Fruit fly (Drosophila melanogaster) whole organism, embryonic: ENCODE measurements around the gene Lrrk.

Experiments used
- Atf6 ChIP-seq: fragments of 200-800 bp; sonication (Bioruptor generic); IDR thresholded peaks from 2 replicates; pipeline ENCODE4 v1.3.6; 2022; ENCODE audit warnings: missing biosample characterization, missing genetic modification characterization
- B-H2 ChIP-seq: fragments of 200-800 bp; sonication (Bioruptor generic); optimal IDR thresholded peaks from 2 replicates; lab custom pipeline; 2018; ENCODE audit warnings: missing biosample characterization, mild to moderate bottlenecking, missing genetic modification characterization
- CG10209 ChIP-seq: fragments of 200-800 bp; sonication (Bioruptor generic); optimal IDR thresholded peaks from 3 replicates; lab custom pipeline; 2017; ENCODE audit warnings: missing biosample characterization, mild to moderate bottlenecking, missing genetic modification characterization, missing genetic modification reagents
- CG10267 ChIP-seq: fragments of 200-800 bp; sonication (Bioruptor generic); optimal IDR thresholded peaks from 2 replicates; lab custom pipeline; 2018; ENCODE audit warnings: missing biosample characterization, mild to moderate bottlenecking, missing genetic modification characterization, moderate library complexity
- CG10543 ChIP-seq: fragments of 200-800 bp; sonication (Bioruptor generic); optimal IDR thresholded peaks from 3 replicates; lab custom pipeline; 2017; ENCODE audit warnings: missing biosample characterization, mild to moderate bottlenecking, missing genetic modification characterization, moderate library complexity
- CG11696 ChIP-seq: fragments of 200-800 bp; sonication (Bioruptor generic); IDR thresholded peaks from 2 replicates; pipeline ENCODE4 v1.3.6; 2022; ENCODE audit warnings: missing biosample characterization, missing genetic modification characterization
- CG12155 ChIP-seq: fragments of 200-800 bp; sonication (Bioruptor generic); optimal IDR thresholded peaks from 3 replicates; lab custom pipeline; 2016; ENCODE audit warnings: missing biosample characterization, missing genetic modification characterization
- CG14441 ChIP-seq: fragments of 200-800 bp; sonication (Bioruptor generic); IDR thresholded peaks from 2 replicates; pipeline ENCODE4 v1.3.6; 2022; ENCODE audit warnings: missing biosample characterization, missing genetic modification characterization
- CG1602 ChIP-seq: fragments of 200-800 bp; sonication (Bioruptor generic); optimal IDR thresholded peaks from 3 replicates; lab custom pipeline; 2016; ENCODE audit warnings: missing biosample characterization, missing genetic modification characterization
- CG2875 ChIP-seq: fragments of 200-800 bp; sonication (Bioruptor generic); optimal IDR thresholded peaks from 2 replicates; lab custom pipeline; 2017; ENCODE audit warnings: missing biosample characterization, mild to moderate bottlenecking, missing genetic modification characterization, missing genetic modification reagents
- CG31441 ChIP-seq: fragments of 200-800 bp; sonication (Bioruptor generic); IDR thresholded peaks from 2 replicates; pipeline ENCODE4 v1.3.6; 2022; ENCODE audit warnings: missing biosample characterization, missing genetic modification characterization
- CG32767 ChIP-seq: fragments of 200-800 bp; sonication (Bioruptor generic); IDR thresholded peaks from 2 replicates; pipeline ENCODE4 v1.3.6; 2022; ENCODE audit warnings: missing biosample characterization, missing genetic modification characterization
- CG4360 ChIP-seq: fragments of 200-800 bp; sonication (Bioruptor generic); IDR thresholded peaks from 2 replicates; pipeline ENCODE4 v1.3.6; 2022; ENCODE audit warnings: missing biosample characterization, missing genetic modification characterization
- CG4404 ChIP-seq: fragments of 200-800 bp; sonication (Bioruptor generic); IDR thresholded peaks from 2 replicates; pipeline ENCODE4 v1.3.6; 2022; ENCODE audit warnings: missing biosample characterization, missing genetic modification characterization
- CG6654 ChIP-seq: fragments of 200-800 bp; sonication (Bioruptor generic); optimal IDR thresholded peaks from 2 replicates; lab custom pipeline; 2017; ENCODE audit warnings: missing biosample characterization, mild to moderate bottlenecking, missing genetic modification characterization
- CG6765 ChIP-seq: fragments of 200-800 bp; sonication (Bioruptor generic); optimal IDR thresholded peaks from 3 replicates; lab custom pipeline; 2017; ENCODE audit warnings: missing biosample characterization, mild to moderate bottlenecking, missing genetic modification characterization
- CG7928 ChIP-seq: fragments of 200-800 bp; sonication (Bioruptor generic); optimal IDR thresholded peaks from 2 replicates; lab custom pipeline; 2017; ENCODE audit warnings: missing biosample characterization, mild to moderate bottlenecking, missing genetic modification characterization
- D ChIP-seq, 2 experiments: fragments of 200-800 bp in 1 of 2; fragments of >200 bp in 1 of 2; sonication (Bioruptor generic) in 1 of 2; optimal IDR thresholded peaks; 2 replicates in 1 of 2; 3 replicates in 1 of 2; lab custom pipeline; 2017; ENCODE audit warnings: mild to moderate bottlenecking in 1 of 2, missing biosample characterization in 1 of 2, missing genetic modification characterization in 1 of 2, missing genetic modification reagents in 1 of 2
- Dip3 ChIP-seq: fragments of 200-800 bp; sonication (Bioruptor generic); optimal IDR thresholded peaks from 3 replicates; lab custom pipeline; 2016; ENCODE audit warnings: missing biosample characterization, missing genetic modification characterization
- Drgx ChIP-seq: fragments of 200-800 bp; sonication (Bioruptor generic); IDR thresholded peaks from 2 replicates; pipeline ENCODE4 v1.3.6; 2022; ENCODE audit warnings: missing biosample characterization, missing genetic modification characterization
- Fer3 ChIP-seq: fragments of 200-800 bp; sonication (Bioruptor generic); optimal IDR thresholded peaks from 2 replicates; lab custom pipeline; 2018; ENCODE audit warnings: missing biosample characterization, mild to moderate bottlenecking, missing genetic modification characterization, moderate library complexity
- Hr3 ChIP-seq: fragments of 200-800 bp; sonication (Bioruptor generic); optimal IDR thresholded peaks from 3 replicates; lab custom pipeline; 2016; ENCODE audit warnings: missing biosample characterization, missing genetic modification characterization
- Kr ChIP-seq: fragments of 200-800 bp; sonication (Bioruptor generic); optimal IDR thresholded peaks from 2 replicates; lab custom pipeline; 2017; ENCODE audit warnings: missing biosample characterization, mild to moderate bottlenecking, missing genetic modification characterization
- Mes4 ChIP-seq: fragments of 200-800 bp; sonication (Bioruptor generic); optimal IDR thresholded peaks from 2 replicates; lab custom pipeline; 2016; ENCODE audit warnings: missing biosample characterization, missing genetic modification characterization
- Myb ChIP-seq: fragments of 200-800 bp; sonication (Bioruptor generic); optimal IDR thresholded peaks from 2 replicates; lab custom pipeline; 2016; ENCODE audit warnings: missing biosample characterization, missing genetic modification characterization
- Neu2 ChIP-seq: fragments of 200-800 bp; sonication (Bioruptor generic); optimal IDR thresholded peaks from 3 replicates; lab custom pipeline; 2016; ENCODE audit warnings: missing biosample characterization, missing genetic modification characterization, borderline replicate concordance
- Nf-YB ChIP-seq: fragments of 200-800 bp; sonication (Bioruptor generic); optimal IDR thresholded peaks from 3 replicates; lab custom pipeline; 2019; ENCODE audit warnings: missing biosample characterization, mild to moderate bottlenecking, missing genetic modification characterization, moderate library complexity
- Nf-YC ChIP-seq: fragments of 200-800 bp; optimal IDR thresholded peaks from 3 replicates; lab custom pipeline; 2019; ENCODE audit warnings: missing biosample characterization, mild to moderate bottlenecking, missing genetic modification characterization, moderate library complexity
- Rfx ChIP-seq: fragments of 200-800 bp; sonication (Bioruptor generic); IDR thresholded peaks from 2 replicates; pipeline ENCODE4 v1.3.6; 2022; ENCODE audit warnings: missing biosample characterization, missing genetic modification characterization
- Xrp1 ChIP-seq: fragments of 200-800 bp; sonication (Bioruptor generic); IDR thresholded peaks from 2 replicates; pipeline ENCODE4 v1.3.6; 2022; ENCODE audit warnings: missing biosample characterization, missing genetic modification characterization
- ara ChIP-seq: fragments of 200-800 bp; sonication (Bioruptor generic); IDR thresholded peaks from 2 replicates; pipeline ENCODE4 v1.3.6; 2022; ENCODE audit warnings: missing biosample characterization, missing genetic modification characterization
- ato ChIP-seq: fragments of 200-800 bp; sonication (Bioruptor generic); IDR thresholded peaks from 2 replicates; pipeline ENCODE4 v1.3.6; 2022; ENCODE audit warnings: missing biosample characterization, missing genetic modification characterization; ENCODE audit not compliant: partially characterized antibody
- bcd ChIP-seq: fragments of 200-800 bp; sonication (Bioruptor generic); optimal IDR thresholded peaks from 2 replicates; lab custom pipeline; 2017; ENCODE audit warnings: missing biosample characterization, mild to moderate bottlenecking, missing genetic modification characterization
- cg ChIP-seq: fragments of 200-800 bp; sonication (Bioruptor generic); optimal IDR thresholded peaks from 3 replicates; lab custom pipeline; 2019; ENCODE audit warnings: missing biosample characterization, mild to moderate bottlenecking, missing genetic modification characterization, moderate library complexity
- crol ChIP-seq: fragments of 200-800 bp; sonication (Bioruptor generic); IDR thresholded peaks from 2 replicates; pipeline ENCODE4 v1.3.6; 2022; ENCODE audit warnings: missing biosample characterization, missing genetic modification characterization
- cwo ChIP-seq: fragments of 200-800 bp; sonication (Bioruptor generic); optimal IDR thresholded peaks from 3 replicates; lab custom pipeline; 2017; ENCODE audit warnings: missing biosample characterization, missing genetic modification characterization, mild to moderate bottlenecking, moderate library complexity, missing genetic modification reagents
- ems ChIP-seq: fragments of 200-800 bp; sonication (Bioruptor generic); optimal IDR thresholded peaks from 3 replicates; lab custom pipeline; 2016; ENCODE audit warnings: missing biosample characterization, missing genetic modification characterization
- fd3F ChIP-seq: fragments of 200-800 bp; sonication (Bioruptor generic); optimal IDR thresholded peaks from 2 replicates; lab custom pipeline; 2018; ENCODE audit warnings: missing biosample characterization, mild to moderate bottlenecking, missing genetic modification characterization, moderate library complexity
- lab ChIP-seq: fragments of 200-800 bp; sonication (Bioruptor generic); optimal IDR thresholded peaks from 3 replicates; lab custom pipeline; 2017; ENCODE audit warnings: missing biosample characterization, missing genetic modification characterization, mild to moderate bottlenecking, moderate library complexity, missing genetic modification reagents
- lola ChIP-seq, 3 experiments: fragments of >200 bp in 2 of 3; fragments of 200-800 bp in 1 of 3; sonication (Bioruptor generic) in 1 of 3; optimal IDR thresholded peaks; 2 replicates each; lab custom pipeline; 2017 to 2019; ENCODE audit warnings: missing biosample characterization in 3 of 3, missing genetic modification characterization in 3 of 3, mild to moderate bottlenecking in 1 of 3, moderate library complexity in 1 of 3
- odd ChIP-seq: fragments of 200-800 bp; sonication (Bioruptor generic); optimal IDR thresholded peaks from 2 replicates; lab custom pipeline; 2017; ENCODE audit warnings: missing biosample characterization, mild to moderate bottlenecking, missing genetic modification characterization
- pita ChIP-seq: fragments of 200-800 bp; sonication (Bioruptor generic); optimal IDR thresholded peaks from 2 replicates; lab custom pipeline; 2017; ENCODE audit warnings: missing biosample characterization, mild to moderate bottlenecking, missing genetic modification characterization
- sim ChIP-seq: fragments of 200-800 bp; sonication (Bioruptor generic); IDR thresholded peaks from 2 replicates; pipeline ENCODE4 v1.3.6; 2022; ENCODE audit warnings: missing biosample characterization, missing genetic modification characterization
- slou ChIP-seq: fragments of 200-800 bp; sonication (Bioruptor generic); optimal IDR thresholded peaks from 3 replicates; lab custom pipeline; 2016; ENCODE audit warnings: missing biosample characterization, missing genetic modification characterization
- tap ChIP-seq: fragments of 200-800 bp; optimal IDR thresholded peaks from 3 replicates; lab custom pipeline; 2019; ENCODE audit warnings: missing biosample characterization, mild to moderate bottlenecking, missing genetic modification characterization, moderate library complexity
- tgo ChIP-seq: fragments of 200-800 bp; sonication (Bioruptor generic); IDR thresholded peaks from 3 replicates; pipeline ENCODE4 v1.3.6; 2022; ENCODE audit warnings: missing biosample characterization, missing genetic modification characterization
- trh ChIP-seq: fragments of 200-800 bp; sonication (Bioruptor generic); optimal IDR thresholded peaks from 2 replicates; lab custom pipeline; 2016; ENCODE audit warnings: missing biosample characterization, missing genetic modification characterization
- zen2 ChIP-seq: fragments of 200-800 bp; sonication (Bioruptor generic); IDR thresholded peaks from 3 replicates; pipeline ENCODE4 v1.3.6; 2022; ENCODE audit warnings: missing biosample characterization, missing genetic modification characterization; ENCODE audit not compliant: partially characterized antibody

Lrrk gene

DNA sequence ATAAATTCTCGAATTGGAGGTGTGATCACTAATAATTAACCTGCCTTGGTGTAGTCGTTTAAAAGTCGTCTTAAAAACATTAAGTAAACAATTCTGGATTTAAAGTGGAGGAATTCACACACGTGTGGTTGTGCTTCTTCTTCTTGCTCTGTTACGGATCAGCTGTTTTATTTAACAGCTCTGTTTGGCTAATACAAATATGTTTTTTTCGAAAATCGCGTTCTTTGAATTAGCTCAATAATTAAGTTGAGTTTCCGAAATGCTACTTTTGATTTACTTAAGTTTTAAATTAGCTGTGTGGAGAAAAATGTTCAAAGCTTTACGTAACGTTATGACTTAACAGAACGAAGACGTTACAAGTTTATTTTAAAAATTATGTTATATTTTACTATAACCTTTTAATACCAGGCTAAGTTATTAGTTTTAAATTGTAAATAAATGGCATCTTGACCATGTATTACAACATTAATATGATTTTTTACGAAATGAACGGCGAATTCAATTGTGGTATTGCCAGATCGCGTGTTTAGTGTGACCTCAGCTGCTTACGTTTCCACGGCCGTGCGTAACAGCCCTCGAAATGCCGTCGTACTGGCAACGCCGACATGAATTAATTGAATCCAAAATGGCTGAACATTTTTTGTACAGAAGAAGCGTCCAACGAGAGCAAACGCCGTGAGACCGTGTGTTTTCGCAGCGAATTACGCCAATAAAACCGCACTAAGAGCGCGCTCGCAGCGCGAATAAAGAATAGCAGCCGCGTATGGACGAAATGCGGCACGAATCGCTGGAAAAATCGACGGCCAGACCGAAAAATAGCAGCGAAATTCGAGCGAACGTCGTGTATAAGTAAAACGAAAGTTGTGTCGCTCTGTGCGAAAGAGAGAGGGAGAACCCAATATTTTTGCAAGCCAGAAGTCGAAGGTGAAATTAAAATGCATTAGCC, 42.5 kb upstream of the Lrrk start, which contains the start of the genes Pus1 and bon (continued):
- TF ChIP-seq ato (GFP tag; lab: Robert Waterston, UW) (no peak), Nf-YC (tag; lab: Kevin White, UChicago) (peak; percentile 42), Drgx (GFP tag; lab: Robert Waterston, UW) (no peak), Dip3 (GFP tag; lab: Kevin White, UChicago) (no peak), Neu2 (GFP tag; lab: Kevin White, UChicago) (no peak), CG1602 (GFP tag; lab: Kevin White, UChicago) (no peak), CG10267 (tag; lab: Kevin White, UChicago) (peak; percentile 40), ara (GFP tag; lab: Robert Waterston, UW) (no peak), Myb (GFP tag; lab: Kevin White, UChicago) (peak; percentile 65), B-H2 (no peak), Rfx (GFP tag; lab: Robert Waterston, UW) (peak; percentile 43), CG4404 (no peak), CG14441 (GFP tag; lab: Robert Waterston, UW) (peak; percentile 74), bcd (GFP tag; lab: Kevin White, UChicago) (no peak), CG2875 (GFP tag; lab: Kevin White, UChicago) (no peak), pita (GFP tag; lab: Kevin White, UChicago) (no peak), Xrp1 (GFP tag; lab: Robert Waterston, UW) (no peak), Nf-YB (GFP tag; lab: Kevin White, UChicago) (no peak), Mes4 (GFP tag; lab: Kevin White, UChicago) (no peak), CG4360 (GFP tag; lab: Robert Waterston, UW) (no peak), Kr (GFP tag; lab: Kevin White, UChicago) (no peak), ems (GFP tag; lab: Kevin White, UChicago) (peak; percentile 19), CG32767 (GFP tag; lab: Robert Waterston, UW) (no peak), crol (GFP tag; lab: Robert Waterston, UW) (no peak), Fer3 (no peak), CG6765 (GFP tag; lab: Kevin White, UChicago) (no peak), D (optimal IDR thresholded peaks at IDR 0.05; lab: Kevin White, UChicago) (no peak), D (GFP tag; optimal IDR thresholded peaks at IDR 0.05; lab: Kevin White, UChicago) (no peak), CG10209 (GFP tag; lab: Kevin White, UChicago) (no peak), CG12155 (GFP tag; lab: Kevin White, UChicago) (peak; percentile 52), tgo (GFP tag; lab: Robert Waterston, UW) (no peak), tap (no peak), CG7928 (GFP tag; lab: Kevin White, UChicago) (no peak), CG6654 (GFP tag; lab: Kevin White, UChicago) (no peak), cwo (GFP tag; lab: Kevin White, UChicago) (peak; percentile 75), trh (GFP tag; lab: Kevin White, UChicago) (no peak), CG10543 (GFP tag; lab: Kevin White, UChicago) (no peak), fd3F (GFP tag; lab: Kevin White, UChicago) (no peak), slou (GFP tag; lab: Kevin White, UChicago) (no peak), CG11696 (GFP tag; lab: Robert Waterston, UW) (no peak), lab (GFP tag; lab: Kevin White, UChicago) (no peak), zen2 (no peak), sim (GFP tag; lab: Robert Waterston, UW) (no peak), Atf6 (GFP tag; lab: Robert Waterston, UW) (0 out of 2 replicates have a peak, but pooled peaks have one; percentile 10), lola (GFP tag; optimal IDR thresholded peaks at IDR 0.05; lab: Kevin White, UChicago) (no peak), Hr3 (GFP tag; lab: Kevin White, UChicago) (no peak), cg (GFP tag; lab: Kevin White, UChicago) (peak; percentile 86), odd (GFP tag; lab: Kevin White, UChicago) (no peak), CG31441 (GFP tag; lab: Robert Waterston, UW) (0 out of 2 replicates have a peak, but pooled peaks have one; percentile 21)
